Worm (Caenorhabditis elegans) whole organism, L1 larva: ENCODE measurements around the gene F44D12.19.
A peak's percentile ranks its signal among the peaks of the same experiment; 100 is the strongest.

ENCODE experiments used
- C16A3.4 ChIP-seq: fragments of 150-350 bp; optimal IDR thresholded peaks from 2 replicates; lab custom pipeline; 2014; ENCODE audit warnings: missing biosample characterization, missing genetic modification characterization
- aly-2 ChIP-seq: fragments of 150-350 bp; optimal IDR thresholded peaks from 2 replicates; lab custom pipeline; 2014; ENCODE audit warnings: missing biosample characterization, missing genetic modification characterization
- blmp-1 ChIP-seq: fragments of 150-350 bp; optimal IDR thresholded peaks from 2 replicates; lab custom pipeline; 2014; ENCODE audit warnings: missing biosample characterization, missing genetic modification characterization
- ceh-82 ChIP-seq, 3 experiments: fragments of 150-350 bp in 1 of 3; sonication (generic microtip) in 2 of 3; optimal IDR thresholded peaks; 2 replicates each; lab custom pipeline; 2014 to 2017; ENCODE audit warnings: missing biosample characterization in 3 of 3, missing genetic modification characterization in 3 of 3
- dsc-1 ChIP-seq: sonication (generic microtip); optimal IDR thresholded peaks from 2 replicates; lab custom pipeline; 2016; ENCODE audit warnings: mild to moderate bottlenecking, missing genetic modification characterization, missing compliant biosample characterization
- efl-1 ChIP-seq, 4 experiments: fragments of 150-350 bp; optimal IDR thresholded peaks in 3 of 4; peaks in 1 of 4; 1 replicate in 1 of 4; 2 replicates in 3 of 4; lab custom pipeline; 2014; ENCODE audit warnings: missing biosample characterization in 2 of 4, missing genetic modification characterization in 2 of 4, missing genetic modification reagents in 2 of 4
- efl-3 ChIP-seq: fragments of 200-800 bp; sonication (Bioruptor generic); optimal IDR thresholded peaks from 2 replicates; lab custom pipeline; 2018; ENCODE audit warnings: mild to moderate bottlenecking, missing genetic modification characterization, missing compliant biosample characterization
- egl-27 ChIP-seq, 2 experiments: fragments of 150-350 bp in 1 of 2; sonication (generic microtip); optimal IDR thresholded peaks; 3 replicates each; lab custom pipeline; 2017 to 2018; ENCODE audit warnings: missing biosample characterization in 2 of 2, missing genetic modification characterization in 2 of 2, missing genetic modification reagents in 2 of 2
- fkh-10 ChIP-seq: sonication (generic microtip); optimal IDR thresholded peaks from 2 replicates; lab custom pipeline; 2017; ENCODE audit warnings: missing biosample characterization, missing genetic modification reagents, missing genetic modification characterization
- fkh-4 ChIP-seq: sonication (generic microtip); optimal IDR thresholded peaks from 2 replicates; lab custom pipeline; 2016; ENCODE audit warnings: missing compliant biosample characterization, missing genetic modification characterization, borderline replicate concordance
- grh-1 ChIP-seq: fragments of 200-800 bp; sonication (Bioruptor generic); IDR thresholded peaks from 2 replicates; pipeline ENCODE4 v1.3.6; 2022; ENCODE audit warnings: missing genetic modification reagents, missing genetic modification characterization, missing compliant biosample characterization
- hlh-17 ChIP-seq: fragments of 200-800 bp; sonication (Bioruptor generic); optimal IDR thresholded peaks from 2 replicates; lab custom pipeline; 2018; ENCODE audit warnings: missing genetic modification characterization, mild to moderate bottlenecking, missing compliant biosample characterization, moderate library complexity, borderline replicate concordance
- isw-1 ChIP-seq: fragments of 200-800 bp; sonication (Bioruptor generic); IDR thresholded peaks from 2 replicates; pipeline ENCODE4 v1.3.6; 2022; ENCODE audit warnings: missing genetic modification characterization, missing compliant biosample characterization
- jun-1 ChIP-seq: fragments of 150-350 bp; optimal IDR thresholded peaks from 2 replicates; lab custom pipeline; 2014; ENCODE audit warnings: missing biosample characterization, missing genetic modification reagents, missing genetic modification characterization
- lin-14 ChIP-seq: fragments of 200-800 bp; sonication (Bioruptor generic); optimal IDR thresholded peaks from 2 replicates; lab custom pipeline; 2018; ENCODE audit warnings: mild to moderate bottlenecking, missing genetic modification characterization, moderate library complexity, missing compliant biosample characterization
- lin-15B ChIP-seq: fragments of 150-350 bp; sonication (generic microtip); optimal IDR thresholded peaks from 3 replicates; lab custom pipeline; 2014; ENCODE audit warnings: missing biosample characterization, missing genetic modification characterization
- lin-35 ChIP-seq, 2 experiments: fragments of 150-350 bp; optimal IDR thresholded peaks; 2 replicates each; lab custom pipeline; 2014; ENCODE audit warnings: missing biosample characterization in 2 of 2, missing genetic modification characterization in 2 of 2, missing genetic modification reagents in 2 of 2
- mdl-1 ChIP-seq, 2 experiments: fragments of 150-350 bp; optimal IDR thresholded peaks; 2 replicates each; lab custom pipeline; 2014 to 2017; ENCODE audit warnings: missing biosample characterization in 2 of 2, missing genetic modification characterization in 2 of 2, inconsistent platforms in 1 of 2
- nhr-11 ChIP-seq: fragments of 150-350 bp; optimal IDR thresholded peaks from 2 replicates; lab custom pipeline; 2014; ENCODE audit warnings: missing biosample characterization, missing genetic modification characterization
- nhr-20 ChIP-seq: sonication (generic microtip); optimal IDR thresholded peaks from 2 replicates; lab custom pipeline; 2016; ENCODE audit warnings: mild to moderate bottlenecking, missing genetic modification characterization, missing compliant biosample characterization
- nhr-71 ChIP-seq: sonication (generic microtip); optimal IDR thresholded peaks from 2 replicates; lab custom pipeline; 2016; ENCODE audit warnings: mild to moderate bottlenecking, missing genetic modification characterization, moderate library complexity, missing compliant biosample characterization
- nhr-76 ChIP-seq: sonication (generic microtip); optimal IDR thresholded peaks from 2 replicates; lab custom pipeline; 2017; ENCODE audit warnings: missing biosample characterization, missing genetic modification characterization
- nhr-90 ChIP-seq: sonication (generic microtip); optimal IDR thresholded peaks from 2 replicates; lab custom pipeline; 2016; ENCODE audit warnings: mild to moderate bottlenecking, missing genetic modification characterization, missing compliant biosample characterization; ENCODE audit not compliant: poor library complexity
- pax-3 ChIP-seq: fragments of 200-800 bp; sonication (Bioruptor generic); optimal IDR thresholded peaks from 2 replicates; lab custom pipeline; 2018; ENCODE audit warnings: mild to moderate bottlenecking, missing genetic modification characterization, moderate library complexity, missing compliant biosample characterization
- pqm-1 ChIP-seq: sonication (generic microtip); optimal IDR thresholded peaks from 3 replicates; lab custom pipeline; 2017; ENCODE audit warnings: missing biosample characterization, missing genetic modification characterization
- rnt-1 ChIP-seq: sonication (generic microtip); optimal IDR thresholded peaks from 2 replicates; lab custom pipeline; 2016; ENCODE audit warnings: mild to moderate bottlenecking, missing genetic modification characterization, moderate library complexity, missing compliant biosample characterization
- skn-1 ChIP-seq: fragments of 150-350 bp; optimal IDR thresholded peaks from 2 replicates; lab custom pipeline; 2014; ENCODE audit warnings: missing biosample characterization, missing genetic modification characterization
- snpc-4 ChIP-seq: fragments of 150-350 bp; optimal IDR thresholded peaks from 2 replicates; lab custom pipeline; 2014; ENCODE audit warnings: missing biosample characterization, missing genetic modification characterization
- snu-23 ChIP-seq: sonication (generic microtip); optimal IDR thresholded peaks from 2 replicates; lab custom pipeline; 2016; ENCODE audit warnings: missing genetic modification characterization, missing compliant biosample characterization
- sox-4 ChIP-seq: sonication (generic microtip); optimal IDR thresholded peaks from 2 replicates; lab custom pipeline; 2016; ENCODE audit warnings: missing genetic modification characterization, missing compliant biosample characterization
- sptf-1 ChIP-seq: fragments of 150-350 bp; optimal IDR thresholded peaks from 2 replicates; lab custom pipeline; 2014; ENCODE audit warnings: missing biosample characterization, missing genetic modification characterization
- sup-37 ChIP-seq: fragments of 200-800 bp; sonication (Bioruptor generic); optimal IDR thresholded peaks from 2 replicates; lab custom pipeline; 2018; ENCODE audit warnings: mild to moderate bottlenecking, missing genetic modification characterization, missing compliant biosample characterization
- tbx-2 ChIP-seq: sonication (generic microtip); optimal IDR thresholded peaks from 2 replicates; lab custom pipeline; 2016; ENCODE audit warnings: missing genetic modification characterization, missing compliant biosample characterization
- unc-130 ChIP-seq: fragments of 150-350 bp; optimal IDR thresholded peaks from 2 replicates; lab custom pipeline; 2017; ENCODE audit warnings: missing biosample characterization, missing genetic modification characterization, inconsistent platforms
- unc-30 ChIP-seq: sonication (generic microtip); optimal IDR thresholded peaks from 2 replicates; lab custom pipeline; 2017; ENCODE audit warnings: missing biosample characterization, missing genetic modification characterization
- unc-62 ChIP-seq: fragments of 150-350 bp; optimal IDR thresholded peaks from 2 replicates; lab custom pipeline; 2014; ENCODE audit warnings: missing biosample characterization, missing genetic modification reagents, missing genetic modification characterization
- vab-15 ChIP-seq: sonication (generic microtip); optimal IDR thresholded peaks from 2 replicates; lab custom pipeline; 2017; ENCODE audit warnings: missing genotype, mild to moderate bottlenecking, missing genetic modification characterization, missing compliant biosample characterization
- ztf-11 ChIP-seq, 2 experiments: sonication (generic microtip); optimal IDR thresholded peaks; 2 replicates each; lab custom pipeline; 2016 to 2017; ENCODE audit warnings: missing genetic modification characterization in 2 of 2, missing biosample characterization in 1 of 2, missing compliant biosample characterization in 1 of 2
- ztf-4 ChIP-seq: fragments of 150-350 bp; optimal IDR thresholded peaks from 2 replicates; lab custom pipeline; 2014; ENCODE audit warnings: missing biosample characterization, missing genetic modification characterization

F44D12.19 gene

DNA sequence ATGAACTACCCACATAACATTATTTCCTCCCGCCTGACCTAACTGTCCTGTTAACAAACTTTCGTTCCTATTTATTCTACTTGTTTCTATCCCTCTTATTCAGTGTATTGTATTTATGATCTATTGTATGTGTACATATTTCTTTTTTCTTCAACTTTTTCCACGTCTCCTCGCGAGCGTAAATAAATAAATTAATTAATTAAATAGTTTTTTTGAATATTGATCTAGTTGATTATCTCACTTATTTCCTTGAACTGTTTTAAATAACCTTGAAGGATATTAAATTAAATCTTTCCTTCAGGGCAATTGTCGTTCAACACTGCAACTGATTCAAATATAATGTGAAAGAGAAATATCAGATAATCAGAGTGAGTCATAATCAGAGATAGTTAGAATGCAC is 21.5 kb downstream of the F44D12.19 start, which contains the start of gene frk-1:
TSS of gene frk-1 (plus strand) at position 301 of the 400 bp plus-strand sequence.
- no peak for TF ChIP-seq nhr-20
- no peak for TF ChIP-seq egl-27 (tag; optimal IDR thresholded peaks at IDR 0.05; lab: Kevin White, UChicago)
- TF ChIP-seq sox-4 (tag; lab: Kevin White, UChicago): no peak

DNA sequence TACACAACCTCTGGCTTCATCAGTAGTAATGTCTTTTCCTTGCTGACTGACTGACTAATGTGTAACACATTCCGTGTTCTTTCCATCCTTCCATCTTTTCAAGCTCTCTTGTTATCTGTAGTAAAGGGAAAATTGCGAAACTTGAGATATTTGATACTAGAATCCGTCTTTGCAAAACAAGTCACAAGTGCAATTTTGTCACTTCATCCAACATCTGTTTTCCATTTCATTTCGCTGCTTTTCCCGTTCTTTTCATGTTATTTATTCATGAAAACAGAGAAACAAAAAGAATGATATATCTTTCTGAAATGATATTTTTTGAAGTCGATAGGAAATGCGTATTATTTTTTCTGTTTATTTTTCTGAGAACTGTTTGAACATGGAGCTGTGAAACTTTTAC is 24.6 kb downstream of the F44D12.19 start:
- TF ChIP-seq fkh-4 (tag; lab: Kevin White, UChicago) (peak; percentile 58), nhr-11 (tag; lab: Kevin White, UChicago) (no peak), dsc-1 (tag; lab: Kevin White, UChicago) (peak; percentile 83), lin-14 (GFP tag; lab: Kevin White, UChicago) (peak; percentile 14)

DNA sequence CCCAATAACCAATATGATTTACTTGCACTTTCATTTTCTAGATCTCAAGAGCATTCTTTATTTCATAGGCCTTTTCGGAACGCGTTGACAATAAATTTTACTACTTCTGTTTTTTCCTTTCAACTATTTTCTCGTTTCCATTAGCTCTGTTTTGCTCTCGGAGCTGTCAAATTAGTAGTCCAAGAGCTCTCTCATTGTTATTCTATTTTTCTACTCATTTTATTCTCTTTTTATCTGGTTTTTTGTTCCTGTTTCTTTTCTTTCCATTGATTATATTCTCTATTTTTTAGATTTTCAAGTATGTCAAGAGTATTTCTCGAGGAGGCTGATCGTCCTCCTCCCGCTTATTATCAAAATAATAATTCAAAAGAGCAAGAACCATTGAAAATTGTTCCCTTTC is 25.7 kb downstream of the F44D12.19 start, which contains the start of gene T04B2.3:
TSS of gene T04B2.3 (plus strand) at position 301 of the 400 bp plus-strand sequence.
- no peak for TF ChIP-seq sptf-1 (tag; lab: Kevin White, UChicago)
- no peak for TF ChIP-seq efl-3 (GFP tag; lab: Kevin White, UChicago)
- TF ChIP-seq pqm-1 (tag; lab: Kevin White, UChicago): no peak
- no peak for TF ChIP-seq lin-15B (tag; lab: Kevin White, UChicago)
- TF ChIP-seq isw-1 (GFP tag; lab: Robert Waterston, UW): no peak
- no peak for TF ChIP-seq nhr-76
- TF ChIP-seq jun-1 (tag; lab: Kevin White, UChicago): no peak
- TF ChIP-seq ztf-4: no peak
- TF ChIP-seq sup-37 (GFP tag; lab: Kevin White, UChicago): no peak
- TF ChIP-seq lin-35 (GFP tag; optimal IDR thresholded peaks at IDR 0.05; lab: Kevin White, UChicago): no peak
- TF ChIP-seq aly-2 (tag; lab: Kevin White, UChicago): no peak
- TF ChIP-seq snpc-4 (tag; lab: Kevin White, UChicago): no peak
- no peak for TF ChIP-seq tbx-2 (tag; lab: Kevin White, UChicago)
- no peak for TF ChIP-seq nhr-71
- TF ChIP-seq unc-62 (GFP tag; lab: Kevin White, UChicago): no peak
- TF ChIP-seq pax-3 (tag; lab: Kevin White, UChicago): no peak

DNA sequence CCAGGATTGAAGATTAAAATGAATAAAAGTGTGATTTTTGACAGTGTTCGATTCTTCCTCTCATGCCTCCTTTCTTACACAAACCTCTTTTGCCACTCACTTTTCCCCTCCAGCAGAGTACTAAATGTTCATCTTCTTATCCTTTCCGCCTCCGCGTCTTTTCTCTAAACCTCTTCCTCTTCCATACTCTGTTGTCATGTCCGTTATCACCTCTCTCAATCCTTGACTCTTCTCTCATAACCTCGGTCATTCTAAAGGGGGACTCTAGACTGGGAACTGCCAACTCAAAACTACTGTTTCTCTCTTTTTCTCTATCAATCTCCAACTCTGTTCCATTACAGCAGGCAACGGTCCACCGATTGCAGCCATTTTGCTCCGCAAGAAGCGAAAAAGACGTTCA is 26.9 kb downstream of the F44D12.19 start:
- TF ChIP-seq efl-1 (optimal IDR thresholded peaks at IDR 0.05; lab: Kevin White, UChicago): no peak
- TF ChIP-seq efl-1 (GFP tag; optimal IDR thresholded peaks at IDR 0.05 in 1 of 2; lab: Kevin White, UChicago): peak in 1 of 2 experiments; percentile 59
- no peak for TF ChIP-seq snu-23 (GFP tag; lab: Kevin White, UChicago)
- no peak for TF ChIP-seq nhr-90 (tag; lab: Kevin White, UChicago)
- TF ChIP-seq rnt-1 (tag; lab: Kevin White, UChicago): peak; percentile 25
- no peak for TF ChIP-seq sox-4 (tag; lab: Kevin White, UChicago)
- peak; percentile 18 for TF ChIP-seq blmp-1 (tag; lab: Kevin White, UChicago)
- peak; percentile 72 for TF ChIP-seq lin-14 (GFP tag; lab: Kevin White, UChicago)
- TF ChIP-seq aly-2 (tag; lab: Kevin White, UChicago): no peak
- no peak for TF ChIP-seq nhr-20
- no peak for TF ChIP-seq ztf-11 (tag; optimal IDR thresholded peaks at IDR 0.05; lab: Kevin White, UChicago)
- TF ChIP-seq hlh-17 (GFP tag; lab: Kevin White, UChicago): no peak
- no peak for TF ChIP-seq skn-1
- TF ChIP-seq grh-1: no peak
- no peak for TF ChIP-seq unc-130 (tag; lab: Kevin White, UChicago)
- TF ChIP-seq ceh-82 (tag; optimal IDR thresholded peaks at IDR 0.05; lab: Kevin White, UChicago): no peak
- TF ChIP-seq C16A3.4 (tag; lab: Kevin White, UChicago): no peak
- no peak for TF ChIP-seq vab-15
- TF ChIP-seq fkh-10 (GFP tag; lab: Kevin White, UChicago): no peak
- no peak for TF ChIP-seq mdl-1 (tag; optimal IDR thresholded peaks at IDR 0.05; lab: Kevin White, UChicago)
- no peak for TF ChIP-seq unc-30 (tag; lab: Kevin White, UChicago)
